Fruit fly (Drosophila melanogaster) whole organism, embryonic: ENCODE data around the gene CG34297.

Source experiments
- ATbp ChIP-seq: fragments of 200-800 bp; sonication (Bioruptor generic); optimal IDR thresholded peaks from 2 replicates; lab custom pipeline; 2017; ENCODE audit warnings: missing biosample characterization, mild to moderate bottlenecking, missing genetic modification characterization, missing genetic modification reagents
- Awh ChIP-seq: fragments of 200-800 bp; sonication (Bioruptor generic); IDR thresholded peaks from 2 replicates; pipeline ENCODE4, ENCODE4 v1.3.6; 2022; ENCODE audit warnings: missing biosample characterization, missing genetic modification characterization
- Blimp-1 ChIP-seq: fragments of 200-800 bp; sonication (Bioruptor generic); optimal IDR thresholded peaks from 3 replicates; lab custom pipeline; 2018; ENCODE audit warnings: missing biosample characterization, missing genetic modification characterization, mild to moderate bottlenecking, moderate library complexity, missing genetic modification reagents
- Bteb2 ChIP-seq: fragments of 200-800 bp; sonication (Bioruptor generic); optimal IDR thresholded peaks from 2 replicates; lab custom pipeline; 2016; ENCODE audit warnings: missing biosample characterization, missing genetic modification characterization
- C15 ChIP-seq: fragments of 200-800 bp; sonication (Bioruptor generic); IDR thresholded peaks from 3 replicates; pipeline ENCODE4 v1.3.6; 2022; ENCODE audit warnings: missing biosample characterization, missing genetic modification characterization
- CG10654 ChIP-seq: fragments of 200-800 bp; sonication (Bioruptor generic); optimal IDR thresholded peaks from 2 replicates; lab custom pipeline; 2016; ENCODE audit warnings: missing biosample characterization, missing genetic modification characterization
- CG12071 ChIP-seq: fragments of 200-800 bp; sonication (Bioruptor generic); optimal IDR thresholded peaks from 3 replicates; lab custom pipeline; 2018; ENCODE audit warnings: missing biosample characterization, mild to moderate bottlenecking, missing genetic modification characterization
- CG1233 ChIP-seq: fragments of 200-800 bp; sonication (Bioruptor generic); optimal IDR thresholded peaks from 4 replicates; lab custom pipeline; 2018; ENCODE audit warnings: missing biosample characterization, mild to moderate bottlenecking, missing genetic modification characterization
- CG12391 ChIP-seq: fragments of 200-800 bp; sonication (Bioruptor generic); optimal IDR thresholded peaks from 3 replicates; lab custom pipeline; 2018; ENCODE audit warnings: missing biosample characterization, mild to moderate bottlenecking, missing genetic modification characterization, moderate library complexity
- CG13775 ChIP-seq: fragments of 200-800 bp; sonication (Bioruptor generic); optimal IDR thresholded peaks from 3 replicates; lab custom pipeline; 2017; ENCODE audit warnings: missing biosample characterization, mild to moderate bottlenecking, missing genetic modification characterization
- CG14014 ChIP-seq: fragments of 200-800 bp; sonication (Bioruptor generic); IDR thresholded peaks from 2 replicates; pipeline ENCODE4 v1.3.6; 2022; ENCODE audit warnings: missing biosample characterization, missing genetic modification characterization
- CG15073 ChIP-seq: fragments of 200-800 bp; sonication (Bioruptor generic); optimal IDR thresholded peaks from 2 replicates; lab custom pipeline; 2016; ENCODE audit warnings: missing biosample characterization, missing genetic modification characterization
- CG15601 ChIP-seq: fragments of 200-800 bp; sonication (Bioruptor generic); optimal IDR thresholded peaks from 3 replicates; lab custom pipeline; 2019; ENCODE audit warnings: missing biosample characterization, mild to moderate bottlenecking, missing genetic modification characterization, moderate library complexity
- CG1603 ChIP-seq: fragments of 200-800 bp; sonication (Bioruptor generic); optimal IDR thresholded peaks from 2 replicates; lab custom pipeline; 2019; ENCODE audit warnings: missing biosample characterization, mild to moderate bottlenecking, missing genetic modification characterization, moderate library complexity
- CG1832 ChIP-seq: fragments of 200-800 bp; sonication (Bioruptor generic); optimal IDR thresholded peaks from 2 replicates; lab custom pipeline; 2017; ENCODE audit warnings: missing biosample characterization, mild to moderate bottlenecking, missing genetic modification characterization, inconsistent platforms
- CG18764 ChIP-seq: fragments of 200-800 bp; sonication (Bioruptor generic); optimal IDR thresholded peaks from 3 replicates; lab custom pipeline; 2016; ENCODE audit warnings: missing biosample characterization, missing genetic modification characterization
- CG2202 ChIP-seq: fragments of 200-800 bp; sonication (Bioruptor generic); optimal IDR thresholded peaks from 2 replicates; lab custom pipeline; 2018; ENCODE audit warnings: missing biosample characterization, mild to moderate bottlenecking, missing genetic modification characterization
- CG2875 ChIP-seq: fragments of 200-800 bp; sonication (Bioruptor generic); optimal IDR thresholded peaks from 2 replicates; lab custom pipeline; 2017; ENCODE audit warnings: missing biosample characterization, mild to moderate bottlenecking, missing genetic modification characterization, missing genetic modification reagents
- CG33557 ChIP-seq: fragments of 200-800 bp; sonication (Bioruptor generic); optimal IDR thresholded peaks from 2 replicates; lab custom pipeline; 2019; ENCODE audit warnings: missing biosample characterization, mild to moderate bottlenecking, missing genetic modification characterization, moderate library complexity
- CG3407 ChIP-seq: fragments of 200-800 bp; sonication (Bioruptor generic); optimal IDR thresholded peaks from 2 replicates; lab custom pipeline; 2018; ENCODE audit warnings: missing biosample characterization, mild to moderate bottlenecking, missing genetic modification characterization
- CG34376 ChIP-seq: fragments of 200-800 bp; sonication (Bioruptor generic); optimal IDR thresholded peaks from 2 replicates; lab custom pipeline; 2018; ENCODE audit warnings: missing biosample characterization, mild to moderate bottlenecking, missing genetic modification characterization
- CG6813 ChIP-seq: fragments of 200-800 bp; sonication (Bioruptor generic); optimal IDR thresholded peaks from 2 replicates; lab custom pipeline; 2017; ENCODE audit warnings: missing biosample characterization, missing genetic modification characterization, mild to moderate bottlenecking, moderate library complexity, missing genetic modification reagents
- CG7839 ChIP-seq: fragments of 200-800 bp; sonication (Bioruptor generic); optimal IDR thresholded peaks from 3 replicates; lab custom pipeline; 2018; ENCODE audit warnings: missing biosample characterization, mild to moderate bottlenecking, missing genetic modification characterization, moderate library complexity
- CG9727 ChIP-seq: fragments of 200-800 bp; sonication (Bioruptor generic); optimal IDR thresholded peaks from 3 replicates; lab custom pipeline; 2017; ENCODE audit warnings: missing biosample characterization, mild to moderate bottlenecking, missing genetic modification characterization
- Camta ChIP-seq: fragments of 200-800 bp; sonication (Bioruptor generic); optimal IDR thresholded peaks from 2 replicates; lab custom pipeline; 2016; ENCODE audit warnings: missing biosample characterization, missing genetic modification characterization
- Dad ChIP-seq: fragments of 200-800 bp; sonication (Bioruptor generic); optimal IDR thresholded peaks from 3 replicates; lab custom pipeline; 2016; ENCODE audit warnings: missing biosample characterization, missing genetic modification characterization
- Fer3 ChIP-seq: fragments of 200-800 bp; sonication (Bioruptor generic); optimal IDR thresholded peaks from 2 replicates; lab custom pipeline; 2018; ENCODE audit warnings: missing biosample characterization, mild to moderate bottlenecking, missing genetic modification characterization, moderate library complexity
- Hmr ChIP-seq: fragments of 200-800 bp; sonication (Bioruptor generic); optimal IDR thresholded peaks from 3 replicates; lab custom pipeline; 2017; ENCODE audit warnings: mild to moderate bottlenecking, missing biosample characterization, missing genetic modification reagents, missing genetic modification characterization
- Mes4 ChIP-seq: fragments of 200-800 bp; sonication (Bioruptor generic); optimal IDR thresholded peaks from 2 replicates; lab custom pipeline; 2016; ENCODE audit warnings: missing biosample characterization, missing genetic modification characterization
- Sox102F ChIP-seq: fragments of 200-800 bp; sonication (Bioruptor generic); optimal IDR thresholded peaks from 2 replicates; lab custom pipeline; 2018; ENCODE audit warnings: missing biosample characterization, mild to moderate bottlenecking, missing genetic modification characterization, moderate library complexity
- Xrp1 ChIP-seq: fragments of 200-800 bp; sonication (Bioruptor generic); IDR thresholded peaks from 2 replicates; pipeline ENCODE4 v1.3.6; 2022; ENCODE audit warnings: missing biosample characterization, missing genetic modification characterization
- cato ChIP-seq: fragments of 200-800 bp; sonication (Bioruptor generic); optimal IDR thresholded peaks from 2 replicates; lab custom pipeline; 2016; ENCODE audit warnings: missing biosample characterization, missing genetic modification characterization, borderline replicate concordance
- ci ChIP-seq: fragments of 200-800 bp; sonication (Bioruptor generic); IDR thresholded peaks from 3 replicates; pipeline ENCODE4 v1.3.6; 2022; ENCODE audit warnings: missing biosample characterization, missing genetic modification characterization
- dmrt99B ChIP-seq: fragments of 200-800 bp; sonication (Bioruptor generic); optimal IDR thresholded peaks from 2 replicates; lab custom pipeline; 2018; ENCODE audit warnings: missing biosample characterization, mild to moderate bottlenecking, missing genetic modification characterization, moderate library complexity
- fd64A ChIP-seq: fragments of 200-800 bp; sonication (Bioruptor generic); optimal IDR thresholded peaks from 3 replicates; lab custom pipeline; 2018; ENCODE audit warnings: missing biosample characterization, mild to moderate bottlenecking, missing genetic modification characterization
- gce ChIP-seq: fragments of 200-800 bp; sonication (Bioruptor generic); IDR thresholded peaks from 3 replicates; pipeline ENCODE4 v1.3.6; 2022; ENCODE audit warnings: missing biosample characterization, missing genetic modification characterization
- gem ChIP-seq: fragments of 200-800 bp; sonication (Bioruptor generic); optimal IDR thresholded peaks from 2 replicates; lab custom pipeline; 2019; ENCODE audit warnings: missing biosample characterization, mild to moderate bottlenecking, missing genetic modification characterization, moderate library complexity
- nau ChIP-seq: fragments of 200-800 bp; sonication (Bioruptor generic); optimal IDR thresholded peaks from 3 replicates; lab custom pipeline; 2017; ENCODE audit warnings: missing biosample characterization, mild to moderate bottlenecking, missing genetic modification characterization, missing genetic modification reagents
- nerfin-1 ChIP-seq: fragments of 200-800 bp; sonication (Bioruptor generic); optimal IDR thresholded peaks from 3 replicates; lab custom pipeline; 2019; ENCODE audit warnings: missing biosample characterization, mild to moderate bottlenecking, missing genetic modification characterization, moderate library complexity
- otp ChIP-seq: fragments of 200-800 bp; sonication (Bioruptor generic); IDR thresholded peaks from 3 replicates; pipeline ENCODE4, ENCODE4 v1.3.6; 2022; ENCODE audit warnings: missing biosample characterization, missing genetic modification characterization
- phol ChIP-seq: fragments of 200-800 bp; sonication (Bioruptor generic); optimal IDR thresholded peaks from 3 replicates; lab custom pipeline; 2018; ENCODE audit warnings: missing biosample characterization, mild to moderate bottlenecking, missing genetic modification characterization, moderate library complexity
- sens ChIP-seq: fragments of 200-800 bp; sonication (Bioruptor generic); peaks from one replicate; lab custom pipeline; 2016; ENCODE audit warnings: missing biosample characterization, missing genetic modification characterization
- tll ChIP-seq, 2 experiments: fragments of 200-800 bp in 1 of 2; fragments of >200 bp in 1 of 2; sonication (Bioruptor generic) in 1 of 2; optimal IDR thresholded peaks; 2 replicates each; lab custom pipeline; 2017 to 2019; ENCODE audit warnings: missing biosample characterization in 2 of 2, missing genetic modification characterization in 2 of 2, mild to moderate bottlenecking in 1 of 2, moderate library complexity in 1 of 2
- trh ChIP-seq: fragments of 200-800 bp; sonication (Bioruptor generic); optimal IDR thresholded peaks from 2 replicates; lab custom pipeline; 2016; ENCODE audit warnings: missing biosample characterization, missing genetic modification characterization
- unpg ChIP-seq: fragments of 200-800 bp; sonication (Bioruptor generic); optimal IDR thresholded peaks from 3 replicates; lab custom pipeline; 2018; ENCODE audit warnings: missing biosample characterization, mild to moderate bottlenecking, missing genetic modification characterization, moderate library complexity
- wek ChIP-seq: fragments of 200-800 bp; sonication (Bioruptor generic); optimal IDR thresholded peaks from 3 replicates; lab custom pipeline; 2018; ENCODE audit warnings: missing biosample characterization, mild to moderate bottlenecking, missing genetic modification characterization, moderate library complexity
- zfh1 ChIP-seq: fragments of 200-800 bp; sonication (Bioruptor generic); IDR thresholded peaks from 3 replicates; pipeline ENCODE4 v1.3.6; 2022; ENCODE audit warnings: missing biosample characterization, missing genetic modification characterization

CG34297 gene

dm6 chr3R:6766171-6766591, 18.4 kb upstream of the CG34297 start (continued):
- TF ChIP-seq tll (GFP tag; optimal IDR thresholded peaks at IDR 0.05; lab: Kevin White, UChicago) (peak in 1 of 2 experiments; percentile 36), C15 (GFP tag; lab: Robert Waterston, UW) (no peak), CG7839 (tag; lab: Kevin White, UChicago) (no peak)

dm6 chr3R:6764848-6765247, 17.0 kb upstream of the CG34297 start:
- TF ChIP-seq wek (GFP tag; lab: Kevin White, UChicago) (peak; percentile 50), CG3407 (GFP tag; lab: Kevin White, UChicago) (peak; percentile 15), trh (GFP tag; lab: Kevin White, UChicago) (no peak), CG1832 (no peak), phol (tag; lab: Kevin White, UChicago) (no peak), CG10654 (GFP tag; lab: Kevin White, UChicago) (peak; percentile 16), CG14014 (GFP tag; lab: Robert Waterston, UW) (peak; percentile 9; the same call in 1 of the 2 replicates), Awh (GFP tag; lab: Robert Waterston, UW) (peak; percentile 71), nau (GFP tag; lab: Kevin White, UChicago) (peak; percentile 2), CG15601 (peak; percentile 44), CG12391 (no peak), dmrt99B (tag; lab: Kevin White, UChicago) (peak; percentile 26), CG18764 (GFP tag; lab: Kevin White, UChicago) (peak; percentile 9), Sox102F (GFP tag; lab: Kevin White, UChicago) (peak; percentile 17), Dad (no peak), CG6813 (GFP tag; lab: Kevin White, UChicago) (peak; percentile 33), CG9727 (GFP tag; lab: Kevin White, UChicago) (peak; percentile 27), CG1233 (peak; percentile 61), CG15073 (GFP tag; lab: Kevin White, UChicago) (no peak), CG34376 (no peak), gem (peak; percentile 16), CG1603 (tag; lab: Kevin White, UChicago) (peak; percentile 26), Xrp1 (peak; percentile 22; the same call in 1 of the 2 replicates), zfh1 (GFP tag; lab: Robert Waterston, UW) (0 out of 3 replicates have a peak, but pooled peaks have one; percentile 20), unpg (GFP tag; lab: Kevin White, UChicago) (peak; percentile 10), Bteb2 (GFP tag; lab: Kevin White, UChicago) (no peak), CG13775 (GFP tag; lab: Kevin White, UChicago) (no peak), CG33557 (GFP tag; lab: Kevin White, UChicago) (peak; percentile 42), Blimp-1 (GFP tag; lab: Kevin White, UChicago) (peak; percentile 29), ci (GFP tag; lab: Robert Waterston, UW) (0 out of 3 replicates have a peak, but pooled peaks have one; percentile 42), cato (GFP tag; lab: Kevin White, UChicago) (no peak), CG2875 (GFP tag; lab: Kevin White, UChicago) (peak; percentile 36), Hmr (GFP tag; lab: Kevin White, UChicago) (peak; percentile 3), Fer3 (peak; percentile 12), ATbp (peak; percentile 64), Camta (GFP tag; lab: Kevin White, UChicago) (no peak), sens (GFP tag; lab: Kevin White, UChicago) (peak; percentile 83), CG12071 (peak; percentile 30), fd64A (GFP tag; lab: Kevin White, UChicago) (peak; percentile 33), gce (GFP tag; lab: Robert Waterston, UW) (0 out of 3 replicates have a peak, but pooled peaks have one; percentile 27), Mes4 (GFP tag; lab: Kevin White, UChicago) (peak; percentile 17), CG2202 (tag; lab: Kevin White, UChicago) (peak; percentile 40), otp (GFP tag; lab: Robert Waterston, UW) (0 out of 3 replicates have a peak, but pooled peaks have one; percentile 21), nerfin-1 (tag; lab: Kevin White, UChicago) (peak; percentile 11)
